Fruit fly (Drosophila melanogaster): ENCODE data around the gene mRpS7.
A peak's percentile ranks its signal among the peaks of the same experiment; 100 is the strongest.

The mRpS7 gene

DNA sequence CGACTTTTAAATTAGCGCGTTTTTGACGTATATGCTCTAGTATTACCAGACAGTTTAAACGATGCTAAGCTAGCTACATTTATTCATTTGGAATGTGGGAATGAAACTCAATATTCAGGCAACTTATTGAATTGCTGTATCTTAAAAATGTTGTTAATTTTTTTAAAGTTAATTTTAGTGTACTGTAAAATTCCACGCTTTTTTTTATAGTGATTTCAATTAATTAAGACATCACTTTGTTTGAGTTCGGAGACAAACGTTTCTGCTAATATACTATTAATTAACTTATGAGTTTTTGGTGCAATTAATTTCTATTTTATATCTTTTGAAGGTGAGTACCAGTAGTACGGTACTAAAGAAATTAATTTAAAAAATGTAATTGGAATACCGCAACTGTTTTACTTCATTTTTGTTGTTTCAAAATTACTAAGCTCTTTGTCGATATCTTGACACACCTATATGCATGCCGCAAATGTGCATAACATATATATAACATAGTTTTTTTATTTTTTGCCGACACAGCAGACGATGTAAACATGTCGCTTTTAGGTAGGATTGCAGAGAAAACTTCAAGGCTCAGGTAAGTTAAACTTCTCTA, at the start of gene mRpS7, which contains the start of gene Cdk1:
TSS of gene mRpS7 (plus strand) at position 455 of the 598 bp plus-strand sequence.
TSS of gene Cdk1 (minus strand) at position 55 of the 598 bp plus-strand sequence.
- no peak for TF ChIP-seq CG8478 (optimal IDR thresholded peaks at IDR 0.05)
- TF ChIP-seq CTCF (optimal IDR thresholded peaks at IDR 0.05), result no peak

DNA sequence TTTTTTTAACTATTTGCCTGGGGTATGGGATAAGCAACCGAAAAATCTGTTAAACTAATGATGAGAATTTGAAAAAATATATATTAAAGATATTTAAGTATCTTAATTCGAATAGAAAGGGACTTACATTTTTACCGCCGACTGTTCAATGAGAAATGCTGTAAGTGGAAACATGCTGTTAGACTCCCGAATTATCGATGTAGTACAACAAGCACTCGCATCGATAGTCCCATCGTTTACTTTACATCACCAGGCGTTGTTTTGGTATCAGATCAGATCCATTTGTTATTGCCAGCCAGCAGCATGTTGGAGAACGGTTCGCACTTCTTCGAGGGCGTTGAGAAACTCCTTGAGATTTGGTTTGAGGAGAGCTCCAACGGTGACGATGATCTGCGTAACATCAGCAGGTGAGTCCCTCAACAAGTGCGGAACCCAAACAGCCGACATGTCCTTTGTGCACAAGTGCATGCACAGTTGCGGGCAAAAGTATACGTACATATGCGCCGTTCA, 47.2 kb upstream of the mRpS7 start, which contains the start of gene SamDC:
TSS of gene SamDC (plus strand) at position 246 of the 510 bp plus-strand sequence.
- no peak for TF ChIP-seq CG8478 (optimal IDR thresholded peaks at IDR 0.05)
- TF ChIP-seq CTCF (optimal IDR thresholded peaks at IDR 0.05), result peak in 1 of 2 experiments; percentile 15

DNA sequence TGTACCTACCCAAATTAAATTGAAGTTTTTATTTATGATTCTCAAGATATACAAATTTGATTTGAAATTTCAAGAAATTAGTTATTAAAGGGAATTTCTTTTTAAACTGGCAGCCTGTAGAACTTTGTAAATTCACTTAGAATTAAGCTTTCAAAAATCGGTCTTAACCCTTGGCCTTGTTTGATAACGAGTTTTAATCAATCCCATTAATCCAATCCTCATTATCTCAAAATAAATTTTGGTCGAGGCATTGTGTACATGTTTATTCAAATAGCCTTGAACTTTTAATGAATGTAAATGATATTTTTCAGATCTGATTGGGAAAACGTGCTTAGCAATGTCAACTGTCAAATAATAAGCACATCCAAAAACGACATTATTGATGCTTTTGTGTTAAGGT, 46.6 kb upstream of the mRpS7 start:
- TF ChIP-seq CG8478 (optimal IDR thresholded peaks at IDR 0.05) (no peak), CTCF (optimal IDR thresholded peaks at IDR 0.05) (no peak)

DNA sequence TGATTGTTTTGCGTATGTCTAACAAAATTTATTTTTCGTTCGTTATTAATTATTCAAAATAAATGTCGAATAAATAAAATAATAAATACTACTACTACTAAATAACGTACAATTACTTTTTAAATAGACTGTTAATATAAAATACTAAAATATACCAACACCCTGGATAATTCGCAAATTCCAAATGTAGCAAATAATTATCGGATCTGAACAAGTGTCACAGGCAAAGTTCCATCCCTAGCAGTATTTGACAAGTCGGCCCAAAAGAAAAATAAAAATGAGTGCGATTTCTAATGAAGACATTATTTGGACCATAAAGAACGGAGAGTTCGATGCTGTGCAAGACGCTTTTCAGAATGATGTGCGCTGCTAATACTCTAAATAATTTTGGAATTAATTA, 45.1 kb upstream of the mRpS7 start, which contains the start of gene CG31715:
TSS of gene CG31715 (plus strand) at position 212 of the 400 bp plus-strand sequence.
- TF ChIP-seq CTCF (optimal IDR thresholded peaks at IDR 0.05) (no peak), CG8478 (optimal IDR thresholded peaks at IDR 0.05) (no peak)

- no peak for TF ChIP-seq CG8478 (optimal IDR thresholded peaks at IDR 0.05)
These were observed 44.0 kb upstream of the mRpS7 start, which contains the start of gene Sps2 for dm6 chr2L:10342471-10342870. TSS of gene Sps2 (plus strand) at chr2L:10342594.

DNA sequence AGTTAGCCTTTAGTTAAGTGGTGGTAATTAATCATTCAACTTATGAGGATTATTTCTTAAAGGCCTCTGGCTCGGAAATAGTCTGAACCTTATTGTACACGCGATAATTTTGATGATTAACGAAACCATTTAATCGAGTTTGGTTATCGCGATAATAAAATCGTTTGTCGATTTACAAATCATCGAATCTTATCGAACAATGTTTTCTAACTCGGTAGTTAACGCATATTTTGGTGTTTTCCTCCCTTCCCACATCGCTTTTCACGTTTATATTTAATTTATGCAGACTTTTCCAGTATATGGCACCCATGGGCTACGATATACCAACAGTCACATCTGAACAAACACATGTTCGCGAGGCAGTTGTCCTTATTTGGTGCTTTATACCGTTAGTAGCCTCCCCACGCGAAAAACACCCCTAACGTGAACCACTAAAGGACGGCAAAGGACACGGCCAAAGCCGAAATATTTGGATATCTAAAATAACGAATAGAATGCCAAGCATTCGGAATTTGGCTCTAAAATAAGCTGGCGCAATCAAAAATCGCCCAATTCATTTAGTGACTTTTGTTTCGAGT, 42.3 kb upstream of the mRpS7 start, which contains the start of gene Frmd5:
TSS of gene Frmd5 (plus strand) at position 414 of the 578 bp plus-strand sequence.
- TF ChIP-seq CTCF (optimal IDR thresholded peaks at IDR 0.05) (no peak), CG8478 (optimal IDR thresholded peaks at IDR 0.05) (no peak)

DNA sequence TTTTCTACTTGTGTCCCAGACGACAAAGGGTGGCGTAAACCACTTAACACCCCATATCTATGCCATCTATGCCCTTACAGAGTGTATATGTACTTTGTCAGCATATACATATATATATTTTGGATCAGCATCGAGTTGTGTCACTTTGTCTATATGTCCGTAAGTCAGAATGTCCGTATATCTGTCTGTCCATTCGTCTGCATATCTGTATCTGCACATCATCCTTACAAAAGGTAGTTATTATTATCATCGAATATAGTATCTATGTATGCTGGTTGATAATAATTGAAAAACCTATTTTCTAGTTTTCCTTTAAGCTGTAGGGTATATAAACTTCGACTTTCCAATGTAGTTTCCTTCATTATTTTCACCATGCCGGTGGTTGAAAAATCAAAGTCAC, 35.3 kb upstream of the mRpS7 start:
- no peak for TF ChIP-seq CTCF (optimal IDR thresholded peaks at IDR 0.05)
- TF ChIP-seq CG8478 (optimal IDR thresholded peaks at IDR 0.05), result no peak

- no peak for TF ChIP-seq CG8478 (optimal IDR thresholded peaks at IDR 0.05)
- TF ChIP-seq CTCF (optimal IDR thresholded peaks at IDR 0.05), result no peak
These were observed 32.6 kb upstream of the mRpS7 start, which contains the start of gene CG34367 for dm6 chr2L:10353871-10354270. TSS of gene CG34367 (minus strand) at chr2L:10353905.

DNA sequence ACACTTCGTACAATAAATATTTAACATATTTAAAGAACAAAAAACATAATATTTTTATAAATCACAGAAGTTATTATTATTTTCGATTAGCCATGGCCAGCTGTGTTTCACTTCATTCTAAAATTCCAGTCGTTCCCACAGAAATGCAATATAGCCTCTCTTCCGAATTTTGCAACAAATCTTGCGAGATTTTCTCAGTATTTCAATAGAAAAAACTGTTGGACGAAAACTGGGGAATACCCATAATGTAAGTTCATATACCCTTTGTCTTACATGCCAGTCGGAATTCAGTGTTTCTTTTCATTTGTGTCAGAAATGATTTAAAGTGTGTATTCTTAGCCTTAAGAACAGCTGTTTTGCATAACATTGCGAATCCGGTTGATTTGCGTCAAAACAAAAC, 30.0 kb upstream of the mRpS7 start, which contains the start of the genes CtsL4 and ClpP:
TSS of gene CtsL4 (minus strand) at position 90 of the 400 bp plus-strand sequence.
TSS of gene ClpP (plus strand) at position 288 of the 400 bp plus-strand sequence.
- TF ChIP-seq CTCF (optimal IDR thresholded peaks at IDR 0.05) (no peak), CG8478 (optimal IDR thresholded peaks at IDR 0.05) (no peak)

dm6 chr2L:10362408-10363067, 23.9 kb upstream of the mRpS7 start, which contains the start of the genes Cand1 and pim:
TSS of gene Cand1 (minus strand) at chr2L:10362707.
TSS of gene pim (plus strand) at chr2L:10362989.
- TF ChIP-seq CTCF (optimal IDR thresholded peaks at IDR 0.05), result no peak
- TF ChIP-seq CG8478 (optimal IDR thresholded peaks at IDR 0.05), result no peak

DNA sequence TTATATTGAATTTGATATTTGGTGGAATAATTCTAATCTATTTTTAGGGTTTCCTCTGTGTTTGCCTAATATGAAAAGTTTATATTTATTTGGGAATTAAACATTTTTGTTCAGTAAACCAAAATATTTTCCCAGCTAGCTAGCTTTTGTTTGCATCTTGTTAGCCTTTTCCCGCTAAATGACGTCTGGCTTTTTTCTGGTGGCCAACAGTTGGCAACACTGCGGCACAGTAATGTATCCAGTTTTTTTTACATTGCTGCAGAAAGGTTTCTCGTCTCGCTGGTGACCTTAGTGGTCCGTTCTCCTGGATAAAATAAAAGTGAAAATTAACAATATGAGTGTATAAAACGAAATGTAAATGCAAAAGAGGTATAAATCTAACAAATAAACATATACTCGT, 22.2 kb upstream of the mRpS7 start, which contains the start of gene lft:
TSS of gene lft (plus strand) at position 243 of the 400 bp plus-strand sequence.
- no peak for TF ChIP-seq CTCF (optimal IDR thresholded peaks at IDR 0.05)
- no peak for TF ChIP-seq CG8478 (optimal IDR thresholded peaks at IDR 0.05)

DNA sequence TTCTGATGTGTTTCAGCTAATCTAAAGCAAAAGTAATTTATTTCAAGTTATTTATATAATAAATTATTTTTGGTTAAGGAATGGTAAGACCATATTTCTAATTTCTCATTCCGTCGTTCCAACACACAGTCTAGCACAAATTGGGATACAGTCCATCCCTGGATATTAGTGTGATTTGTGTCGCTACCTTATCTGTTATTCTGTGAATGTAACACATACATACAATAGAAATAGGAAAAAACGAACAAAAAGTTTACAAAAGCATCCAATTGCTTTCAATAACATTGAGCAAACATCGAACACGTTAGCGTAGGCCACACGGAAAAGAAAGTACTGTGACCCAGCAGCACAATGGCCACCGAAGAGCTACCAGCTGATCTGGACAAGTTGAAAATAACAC, 19.9 kb upstream of the mRpS7 start, which contains the start of gene CG5056:
TSS of gene CG5056 (plus strand) at position 168 of the 400 bp plus-strand sequence.
- TF ChIP-seq CG8478 (optimal IDR thresholded peaks at IDR 0.05), result no peak
- no peak for TF ChIP-seq CTCF (optimal IDR thresholded peaks at IDR 0.05)

DNA sequence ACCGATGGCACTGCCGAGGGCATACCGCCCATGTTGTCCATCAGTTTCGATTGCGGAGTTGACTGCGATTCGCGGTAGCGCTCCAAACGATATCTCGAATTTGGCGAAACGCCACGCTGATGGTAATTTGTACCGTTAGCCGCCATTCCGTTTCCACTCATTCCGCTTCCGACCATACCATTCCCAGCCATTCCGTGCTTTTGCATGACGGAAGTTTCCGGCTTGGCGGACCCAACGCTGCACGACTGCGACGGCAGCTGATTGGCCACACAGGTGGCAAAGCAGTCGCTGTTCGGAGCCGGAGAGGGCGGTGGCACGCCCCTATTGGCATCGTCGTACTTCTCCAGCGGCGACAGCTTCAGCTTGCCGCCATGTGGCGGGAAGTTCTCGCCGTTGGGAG, 14.2 kb upstream of the mRpS7 start:
- TF ChIP-seq CG8478 (optimal IDR thresholded peaks at IDR 0.05), result no peak

DNA sequence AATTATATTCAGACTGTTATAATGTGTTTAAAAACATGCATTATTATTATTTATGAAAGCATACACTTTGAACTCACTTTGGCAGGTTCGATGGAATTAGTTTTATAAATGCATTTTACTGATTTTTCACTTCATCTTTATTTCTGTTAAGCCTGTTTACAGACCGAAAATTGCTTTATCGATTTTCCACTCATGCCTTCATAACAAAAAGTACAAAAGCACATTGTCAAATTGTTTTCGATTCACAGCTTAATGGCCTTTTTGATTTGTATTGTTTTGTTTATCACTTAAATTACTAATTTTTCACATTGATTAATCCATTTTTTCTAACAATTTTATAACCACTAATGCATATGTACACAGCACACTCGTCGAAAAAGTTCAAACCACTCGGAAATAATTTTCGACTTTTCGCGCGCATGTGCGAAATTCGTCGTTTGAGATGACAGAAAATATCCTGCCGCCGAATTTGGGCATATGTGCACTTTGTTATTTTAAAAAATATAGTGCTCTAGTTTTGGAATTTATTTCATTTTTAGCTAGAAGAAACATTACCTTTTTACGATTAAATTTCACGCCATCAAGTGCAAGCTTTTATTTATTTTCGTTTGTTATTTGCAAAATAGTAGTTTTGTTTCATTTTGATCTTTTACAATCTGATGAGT, 12.7 kb upstream of the mRpS7 start, which contains the start of gene rho-5:
TSS of gene rho-5 (minus strand) at position 296 of the 665 bp plus-strand sequence.
- no peak for TF ChIP-seq CG8478 (optimal IDR thresholded peaks at IDR 0.05)
- no peak for TF ChIP-seq CTCF (optimal IDR thresholded peaks at IDR 0.05)

Data from S2 (cell line).